Fruit fly (Drosophila melanogaster): ENCODE data around the gene sturkopf.

The sturkopf gene

dm6 chr3L:1320230-1320930 lies 7.2 kb upstream of the sturkopf start:
- peak; percentile 33; the same call in 1 of the 2 replicates for TF ChIP-seq Ptx1 (GFP tag; IDR thresholded peaks at IDR 0.05)
- TF ChIP-seq CG10431 (GFP tag; optimal IDR thresholded peaks at IDR 0.05), result no peak
- peak; percentile 12 for TF ChIP-seq CG17385 (GFP tag; optimal IDR thresholded peaks at IDR 0.05)
- TF ChIP-seq CG12219 (GFP tag; optimal IDR thresholded peaks at IDR 0.05), result no peak
- peak; percentile 23 for TF ChIP-seq dmrt99B (tag; optimal IDR thresholded peaks at IDR 0.05)
- TF ChIP-seq gcm2 (GFP tag; optimal IDR thresholded peaks at IDR 0.05), result no peak
- peak; percentile 45 for TF ChIP-seq CG2120 (GFP tag; optimal IDR thresholded peaks at IDR 0.05)
- TF ChIP-seq Oli (tag; optimal IDR thresholded peaks at IDR 0.05), result peak; percentile 28
- peak; percentile 2 for TF ChIP-seq CG2712 (tag; optimal IDR thresholded peaks at IDR 0.05)
- TF ChIP-seq CG1647 (GFP tag; optimal IDR thresholded peaks at IDR 0.05), result peak; percentile 24
- peak; percentile 48; the same call in 1 of the 2 replicates for TF ChIP-seq GATAe (GFP tag; conservative IDR thresholded peaks at IDR 0.05)
- peak; percentile 31 for TF ChIP-seq Sox102F (GFP tag; optimal IDR thresholded peaks at IDR 0.05)
- peak; percentile 3 for TF ChIP-seq CG12659 (GFP tag; optimal IDR thresholded peaks at IDR 0.05)
- no peak for TF ChIP-seq Blimp-1 (GFP tag; optimal IDR thresholded peaks at IDR 0.05)
- TF ChIP-seq CG5953 (GFP tag; IDR thresholded peaks at IDR 0.05), result peak; percentile 49; the same call in 1 of the 2 replicates
- TF ChIP-seq CG7745 (tag; optimal IDR thresholded peaks at IDR 0.05), result peak; percentile 99
- TF ChIP-seq grn (GFP tag; optimal IDR thresholded peaks at IDR 0.05), result peak; percentile 85
- TF ChIP-seq CG10209 (GFP tag; optimal IDR thresholded peaks at IDR 0.05), result peak; percentile 14
- 0 out of 2 replicates have a peak, but pooled peaks have one; percentile 31 for TF ChIP-seq CG9932 (GFP tag; IDR thresholded peaks at IDR 0.05)
- TF ChIP-seq CG10274 (GFP tag; optimal IDR thresholded peaks at IDR 0.05), result peak; percentile 96
- TF ChIP-seq CG7839 (tag; optimal IDR thresholded peaks at IDR 0.05), result peak; percentile 38
- peak; percentile 15 for TF ChIP-seq Xbp1 (GFP tag; optimal IDR thresholded peaks at IDR 0.05)
- TF ChIP-seq fd96Cb (tag; optimal IDR thresholded peaks at IDR 0.05), result peak; percentile 17
- peak; percentile 39 for TF ChIP-seq CG15601 (tag; optimal IDR thresholded peaks at IDR 0.05)
- peak; percentile 37 for TF ChIP-seq grau (tag; optimal IDR thresholded peaks at IDR 0.05)
- no peak for TF ChIP-seq CG1792 (GFP tag; optimal IDR thresholded peaks at IDR 0.05)
- TF ChIP-seq Fer1 (GFP tag; optimal IDR thresholded peaks at IDR 0.05), result no peak
- TF ChIP-seq Hmr (GFP tag; optimal IDR thresholded peaks at IDR 0.05), result peak; percentile 20
- no peak for TF ChIP-seq gce (GFP tag; IDR thresholded peaks at IDR 0.05)
- TF ChIP-seq CG30403 (GFP tag; optimal IDR thresholded peaks at IDR 0.05), result peak; percentile 28
- no peak for TF ChIP-seq CG8290 (GFP tag; optimal IDR thresholded peaks at IDR 0.05)
- TF ChIP-seq CG8290 (tag; optimal IDR thresholded peaks at IDR 0.05), result peak in 1 of 2 experiments; percentile 5
- 0 out of 3 replicates have a peak, but pooled peaks have one; percentile 11 for TF ChIP-seq CG2889 (GFP tag; IDR thresholded peaks at IDR 0.05)
- TF ChIP-seq Nf-YB (GFP tag; optimal IDR thresholded peaks at IDR 0.05), result no peak
- no peak for TF ChIP-seq amos (GFP tag; IDR thresholded peaks at IDR 0.05; ENCODE audit: partially characterized antibody)
- TF ChIP-seq schlank (tag; optimal IDR thresholded peaks at IDR 0.05), result no peak
- TF ChIP-seq prd (optimal IDR thresholded peaks at IDR 0.05), result no peak
- TF ChIP-seq prd (GFP tag; IDR thresholded peaks at IDR 0.05), result peak; percentile 14; the same call in 1 of the 3 replicates
- TF ChIP-seq sens (GFP tag), result peak; percentile 31
- peak; percentile 4 for TF ChIP-seq CG9727 (GFP tag; optimal IDR thresholded peaks at IDR 0.05)
- 0 out of 2 replicates have a peak, but pooled peaks have one; percentile 4 for TF ChIP-seq CG6689 (GFP tag; IDR thresholded peaks at IDR 0.05)
- TF ChIP-seq phol (tag; optimal IDR thresholded peaks at IDR 0.05), result peak; percentile 7
- no peak for TF ChIP-seq CG7987 (GFP tag; optimal IDR thresholded peaks at IDR 0.05)
- TF ChIP-seq CG4360 (GFP tag; IDR thresholded peaks at IDR 0.05), result no peak
- peak; percentile 32 for TF ChIP-seq CG1603 (tag; optimal IDR thresholded peaks at IDR 0.05)
- peak; percentile 36 for TF ChIP-seq salm (tag; optimal IDR thresholded peaks at IDR 0.05)
- TF ChIP-seq stc (GFP tag; IDR thresholded peaks at IDR 0.05), result no peak
- no peak for TF ChIP-seq Abd-B (GFP tag; optimal IDR thresholded peaks at IDR 0.05)
- 0 out of 2 replicates have a peak, but pooled peaks have one; percentile 20 for TF ChIP-seq CG31441 (GFP tag; IDR thresholded peaks at IDR 0.05)

Measured in whole organism, embryonic.